Worm (Caenorhabditis elegans) whole organism, young adult: Measurements from ENCODE around the gene zip-7.
"Not testable (repeated sequence)": the region's sequence is repeated elsewhere in the genome, so short reads cannot be mapped to it uniquely, and the experiment has no call there.

Experiments used
- F55B11.4 ChIP-seq: sonication (generic microtip); optimal IDR thresholded peaks from 2 replicates; lab custom pipeline; 2016; ENCODE audit warnings: missing compliant biosample characterization, missing genetic modification characterization, borderline replicate concordance; ENCODE audit not compliant: insufficient read depth
- aptf-3 ChIP-seq: fragments of 200-800 bp; sonication (Bioruptor generic); IDR thresholded peaks from 2 replicates; pipeline ENCODE4 v1.3.6; 2022; ENCODE audit warnings: missing genetic modification characterization, missing compliant biosample characterization
- egl-18 ChIP-seq: fragments of 200-800 bp; sonication (Bioruptor generic); IDR thresholded peaks from 2 replicates; pipeline ENCODE4 v1.3.6; 2022; ENCODE audit warnings: missing genetic modification reagents, missing genetic modification characterization, missing compliant biosample characterization
- lag-1 ChIP-seq: fragments of 200-800 bp; sonication (Bioruptor generic); IDR thresholded peaks from 2 replicates; pipeline ENCODE4 v1.3.6; 2022; ENCODE audit warnings: missing genetic modification reagents, missing genetic modification characterization, missing compliant biosample characterization
- tbp1 ChIP-seq: fragments of 200-800 bp; sonication (Bioruptor generic); optimal IDR thresholded peaks from 2 replicates; lab custom pipeline; 2018; ENCODE audit warnings: mild to moderate bottlenecking, missing genetic modification characterization, missing compliant biosample characterization
- unc-62 ChIP-seq: fragments of 150-350 bp; optimal IDR thresholded peaks from 2 replicates; lab custom pipeline; 2014; ENCODE audit warnings: missing biosample characterization, missing genetic modification reagents, missing genetic modification characterization
- ztf-18 ChIP-seq: sonication (generic microtip); optimal IDR thresholded peaks from 2 replicates; lab custom pipeline; 2016; ENCODE audit warnings: missing genotype, mild to moderate bottlenecking, missing genetic modification characterization, missing compliant biosample characterization

DNA sequence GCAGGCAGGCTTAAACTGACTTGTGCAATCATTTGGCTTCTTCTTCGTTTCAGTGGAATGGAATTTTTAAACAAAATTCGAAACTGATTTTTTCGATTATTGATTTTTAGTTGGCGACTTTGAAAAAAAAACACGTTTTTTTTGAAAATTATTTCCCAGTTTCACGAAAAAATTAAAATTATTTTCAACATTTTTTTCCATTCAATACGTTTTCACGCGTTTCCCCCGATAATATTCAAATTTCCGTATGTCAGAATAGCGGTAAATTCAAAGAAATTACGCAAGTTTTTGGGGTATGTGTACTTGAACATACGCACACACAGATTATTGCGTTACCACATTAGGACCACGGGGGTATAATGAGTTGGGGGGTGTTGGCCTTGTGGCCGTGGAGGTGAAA lies 1.6 kb upstream of the zip-7 start, which contains the start of gene Y51H4A.935:
- not testable (repeated sequence) for TF ChIP-seq aptf-3 (GFP tag; lab: Robert Waterston, UW); unc-62 (GFP tag; lab: Kevin White, UChicago); F55B11.4 (tag; lab: Kevin White, UChicago); ztf-18; tbp1 (GFP tag; lab: Kevin White, UChicago); egl-18 (GFP tag; lab: Robert Waterston, UW); lag-1 (GFP tag; lab: Robert Waterston, UW)
